Fruit fly (Drosophila melanogaster) whole organism, embryonic: Measurements from ENCODE around the gene CG5071.

ENCODE experiments used
- Ada2b ChIP-seq: fragments of 200-800 bp; sonication (Bioruptor generic); IDR thresholded peaks from 2 replicates; pipeline ENCODE4 v1.3.6; 2022; ENCODE audit warnings: missing biosample characterization, missing genetic modification characterization
- Blimp-1 ChIP-seq: fragments of 200-800 bp; sonication (Bioruptor generic); optimal IDR thresholded peaks from 3 replicates; lab custom pipeline; 2018; ENCODE audit warnings: missing biosample characterization, missing genetic modification characterization, mild to moderate bottlenecking, moderate library complexity, missing genetic modification reagents
- Bteb2 ChIP-seq: fragments of 200-800 bp; sonication (Bioruptor generic); optimal IDR thresholded peaks from 2 replicates; lab custom pipeline; 2016; ENCODE audit warnings: missing biosample characterization, missing genetic modification characterization
- CG10267 ChIP-seq: fragments of 200-800 bp; sonication (Bioruptor generic); optimal IDR thresholded peaks from 2 replicates; lab custom pipeline; 2018; ENCODE audit warnings: missing biosample characterization, mild to moderate bottlenecking, missing genetic modification characterization, moderate library complexity
- CG10321 ChIP-seq: fragments of 200-800 bp; sonication (Bioruptor generic); IDR thresholded peaks from 2 replicates; pipeline ENCODE4 v1.3.6; 2022; ENCODE audit warnings: missing biosample characterization, missing genetic modification characterization
- CG12104 ChIP-seq: fragments of 200-800 bp; sonication (Bioruptor generic); optimal IDR thresholded peaks from 3 replicates; lab custom pipeline; 2016; ENCODE audit warnings: missing biosample characterization, missing genetic modification characterization
- CG1233 ChIP-seq: fragments of 200-800 bp; sonication (Bioruptor generic); optimal IDR thresholded peaks from 4 replicates; lab custom pipeline; 2018; ENCODE audit warnings: missing biosample characterization, mild to moderate bottlenecking, missing genetic modification characterization
- CG13424 ChIP-seq: fragments of 200-800 bp; sonication (Bioruptor generic); optimal IDR thresholded peaks from 2 replicates; lab custom pipeline; 2019; ENCODE audit warnings: missing biosample characterization, mild to moderate bottlenecking, missing genetic modification characterization, moderate library complexity
- CG13775 ChIP-seq: fragments of 200-800 bp; sonication (Bioruptor generic); optimal IDR thresholded peaks from 3 replicates; lab custom pipeline; 2017; ENCODE audit warnings: missing biosample characterization, mild to moderate bottlenecking, missing genetic modification characterization
- CG14710 ChIP-seq: fragments of 200-800 bp; sonication (Bioruptor generic); optimal IDR thresholded peaks from 3 replicates; lab custom pipeline; 2019; ENCODE audit warnings: missing biosample characterization, mild to moderate bottlenecking, missing genetic modification characterization, moderate library complexity
- CG15011 ChIP-seq: fragments of 200-800 bp; sonication (Bioruptor generic); optimal IDR thresholded peaks from 3 replicates; lab custom pipeline; 2018; ENCODE audit warnings: missing biosample characterization, mild to moderate bottlenecking, missing genetic modification characterization
- CG1529 ChIP-seq: fragments of 200-800 bp; sonication (Bioruptor generic); optimal IDR thresholded peaks from 3 replicates; lab custom pipeline; 2018; ENCODE audit warnings: missing biosample characterization, missing genetic modification characterization
- CG17612 ChIP-seq: fragments of 200-800 bp; sonication (Bioruptor generic); IDR thresholded peaks from 2 replicates; pipeline ENCODE4 v1.3.6; 2022; ENCODE audit warnings: missing biosample characterization, missing genetic modification characterization
- CG18262 ChIP-seq: fragments of 200-800 bp; optimal IDR thresholded peaks from 3 replicates; lab custom pipeline; 2019; ENCODE audit warnings: missing biosample characterization, mild to moderate bottlenecking, missing genetic modification characterization, moderate library complexity
- CG2116 ChIP-seq: fragments of 200-800 bp; sonication (Bioruptor generic); optimal IDR thresholded peaks from 3 replicates; lab custom pipeline; 2018; ENCODE audit warnings: missing biosample characterization, mild to moderate bottlenecking, missing genetic modification characterization
- CG31224 ChIP-seq: fragments of 200-800 bp; sonication (Bioruptor generic); IDR thresholded peaks from 2 replicates; pipeline ENCODE4 v1.3.6; 2022; ENCODE audit warnings: missing biosample characterization, missing genetic modification characterization
- CG3847 ChIP-seq: fragments of 200-800 bp; sonication (Bioruptor generic); IDR thresholded peaks from 2 replicates; pipeline ENCODE4 v1.3.6; 2022; ENCODE audit warnings: missing biosample characterization, missing genetic modification characterization
- CG4404 ChIP-seq: fragments of 200-800 bp; sonication (Bioruptor generic); IDR thresholded peaks from 2 replicates; pipeline ENCODE4 v1.3.6; 2022; ENCODE audit warnings: missing biosample characterization, missing genetic modification characterization
- CG4854 ChIP-seq: fragments of 200-800 bp; sonication (Bioruptor generic); optimal IDR thresholded peaks from 2 replicates; lab custom pipeline; 2016; ENCODE audit warnings: missing biosample characterization, missing genetic modification characterization, inconsistent platforms
- CG6254 ChIP-seq: fragments of 200-800 bp; sonication (Bioruptor generic); optimal IDR thresholded peaks from 3 replicates; lab custom pipeline; 2017; ENCODE audit warnings: mild to moderate bottlenecking, missing biosample characterization, missing genetic modification reagents, missing genetic modification characterization
- CG7372 ChIP-seq: fragments of 200-800 bp; sonication (Bioruptor generic); IDR thresholded peaks from 2 replicates; pipeline ENCODE4 v1.3.6; 2022; ENCODE audit warnings: missing biosample characterization, missing genetic modification characterization
- CG8290 ChIP-seq, 3 experiments: fragments of 200-800 bp; sonication (Bioruptor generic); optimal IDR thresholded peaks; 2 replicates each; lab custom pipeline; 2016 to 2019; ENCODE audit warnings: missing biosample characterization in 3 of 3, missing genetic modification characterization in 3 of 3, mild to moderate bottlenecking in 2 of 3, moderate library complexity in 1 of 3
- CG8359 ChIP-seq: fragments of 200-800 bp; sonication (Bioruptor generic); optimal IDR thresholded peaks from 2 replicates; lab custom pipeline; 2017; ENCODE audit warnings: missing biosample characterization, mild to moderate bottlenecking, missing genetic modification characterization, borderline replicate concordance
- CG8478 ChIP-seq: fragments of >200 bp; optimal IDR thresholded peaks from 2 replicates; lab custom pipeline; 2018
- E2f1 ChIP-seq: fragments of 200-800 bp; sonication (Bioruptor generic); IDR thresholded peaks from 2 replicates; pipeline ENCODE4 v1.3.6; 2022; ENCODE audit warnings: missing biosample characterization, missing genetic modification characterization
- Gug ChIP-seq: fragments of 200-800 bp; sonication (Bioruptor generic); IDR thresholded peaks from 4 replicates; pipeline ENCODE4 v1.3.6; 2022; ENCODE audit warnings: missing biosample characterization, missing genetic modification characterization
- Hsf ChIP-seq: fragments of 200-800 bp; sonication (Bioruptor generic); optimal IDR thresholded peaks from 3 replicates; lab custom pipeline; 2016; ENCODE audit warnings: missing biosample characterization, missing genetic modification characterization
- MTF-1 ChIP-seq: fragments of 200-800 bp; sonication (Bioruptor generic); optimal IDR thresholded peaks from 2 replicates; lab custom pipeline; 2018; ENCODE audit warnings: missing biosample characterization, mild to moderate bottlenecking, missing genetic modification characterization, borderline replicate concordance
- NfI ChIP-seq: fragments of 200-800 bp; sonication (Bioruptor generic); optimal IDR thresholded peaks from 3 replicates; lab custom pipeline; 2018; ENCODE audit warnings: missing biosample characterization, mild to moderate bottlenecking, missing genetic modification characterization, moderate library complexity
- Rfx ChIP-seq: fragments of 200-800 bp; sonication (Bioruptor generic); IDR thresholded peaks from 2 replicates; pipeline ENCODE4 v1.3.6; 2022; ENCODE audit warnings: missing biosample characterization, missing genetic modification characterization
- Scr ChIP-seq: fragments of 200-800 bp; sonication (Bioruptor generic); IDR thresholded peaks from 2 replicates; pipeline ENCODE4 v1.3.6; 2022; ENCODE audit warnings: missing biosample characterization, missing genetic modification characterization; ENCODE audit not compliant: partially characterized antibody
- Side ChIP-seq: fragments of 200-800 bp; sonication (Bioruptor generic); optimal IDR thresholded peaks from 2 replicates; lab custom pipeline; 2016; ENCODE audit warnings: missing biosample characterization, missing genetic modification characterization
- Ssrp ChIP-seq: fragments of 200-800 bp; sonication (Bioruptor generic); optimal IDR thresholded peaks from 2 replicates; lab custom pipeline; 2018; ENCODE audit warnings: missing biosample characterization, mild to moderate bottlenecking, missing genetic modification characterization, moderate library complexity
- Vsx1 ChIP-seq: fragments of 200-800 bp; sonication (Bioruptor generic); optimal IDR thresholded peaks from 2 replicates; lab custom pipeline; 2017; ENCODE audit warnings: missing biosample characterization, mild to moderate bottlenecking, missing genetic modification characterization, missing genetic modification reagents
- ab ChIP-seq: fragments of 200-800 bp; sonication (Bioruptor generic); optimal IDR thresholded peaks from 2 replicates; lab custom pipeline; 2016; ENCODE audit warnings: missing biosample characterization, missing genetic modification characterization
- chinmo ChIP-seq: fragments of 200-800 bp; sonication (Bioruptor generic); IDR thresholded peaks from 4 replicates; pipeline ENCODE4 v1.3.6; 2022; ENCODE audit warnings: missing biosample characterization, missing genetic modification characterization; ENCODE audit not compliant: partially characterized antibody
- chn ChIP-seq: fragments of 200-800 bp; sonication (Bioruptor generic); optimal IDR thresholded peaks from 2 replicates; lab custom pipeline; 2016; ENCODE audit warnings: missing biosample characterization, missing genetic modification characterization
- dysf ChIP-seq: fragments of 200-800 bp; sonication (Bioruptor generic); IDR thresholded peaks from 3 replicates; pipeline ENCODE4 v1.3.6; 2022; ENCODE audit warnings: missing biosample characterization, missing genetic modification characterization
- ewg ChIP-seq: fragments of 200-800 bp; sonication (Bioruptor generic); optimal IDR thresholded peaks from 3 replicates; lab custom pipeline; 2017; ENCODE audit warnings: mild to moderate bottlenecking, missing biosample characterization, missing genetic modification reagents, missing genetic modification characterization
- fd64A ChIP-seq: fragments of 200-800 bp; sonication (Bioruptor generic); optimal IDR thresholded peaks from 3 replicates; lab custom pipeline; 2018; ENCODE audit warnings: missing biosample characterization, mild to moderate bottlenecking, missing genetic modification characterization
- ind ChIP-seq: fragments of 200-800 bp; sonication (Bioruptor generic); optimal IDR thresholded peaks from 3 replicates; lab custom pipeline; 2016; ENCODE audit warnings: missing biosample characterization, missing genetic modification characterization
- lab ChIP-seq: fragments of 200-800 bp; sonication (Bioruptor generic); optimal IDR thresholded peaks from 3 replicates; lab custom pipeline; 2017; ENCODE audit warnings: missing biosample characterization, missing genetic modification characterization, mild to moderate bottlenecking, moderate library complexity, missing genetic modification reagents
- onecut ChIP-seq: fragments of 200-800 bp; sonication (Bioruptor generic); IDR thresholded peaks from 2 replicates; pipeline ENCODE4 v1.3.6; 2022; ENCODE audit warnings: missing biosample characterization, missing genetic modification characterization
- p53 ChIP-seq: fragments of 200-800 bp; sonication (Bioruptor generic); optimal IDR thresholded peaks from 2 replicates; lab custom pipeline; 2016; ENCODE audit warnings: missing biosample characterization, missing genetic modification characterization
- prd ChIP-seq, 3 experiments: fragments of >200 bp in 2 of 3; fragments of 200-800 bp in 1 of 3; sonication (Bioruptor generic) in 1 of 3; optimal IDR thresholded peaks in 2 of 3; IDR thresholded peaks in 1 of 3; 2 replicates in 2 of 3; 3 replicates in 1 of 3; pipeline versions ENCODE4 v1.3.6 to Lab custom; 2017 to 2022; ENCODE audit warnings: missing biosample characterization in 1 of 3, missing genetic modification characterization in 1 of 3
- sr ChIP-seq: fragments of 200-800 bp; sonication (Bioruptor generic); IDR thresholded peaks from 3 replicates; pipeline ENCODE4 v1.3.6; 2022; ENCODE audit warnings: missing biosample characterization, missing genetic modification characterization
- trem ChIP-seq: fragments of 200-800 bp; optimal IDR thresholded peaks from 3 replicates; lab custom pipeline; 2019; ENCODE audit warnings: missing biosample characterization, mild to moderate bottlenecking, missing genetic modification characterization, moderate library complexity
- ttk ChIP-seq: fragments of 200-800 bp; sonication (Bioruptor generic); IDR thresholded peaks from 2 replicates; pipeline ENCODE4 v2.1.2; 2022; ENCODE audit warnings: missing biosample characterization, missing genetic modification characterization
- unc-4 ChIP-seq: fragments of 200-800 bp; sonication (Bioruptor generic); IDR thresholded peaks from 2 replicates; pipeline ENCODE4 v1.3.6; 2022; ENCODE audit warnings: missing biosample characterization, missing genetic modification characterization; ENCODE audit not compliant: partially characterized antibody

Gene CG5071

dm6 chr3R:25652066-25652720, 34.0 kb downstream of the CG5071 start (continued):
- no peak for TF ChIP-seq CG2116 (GFP tag; lab: Kevin White, UChicago)
- no peak for TF ChIP-seq ab (GFP tag; lab: Kevin White, UChicago)
- no peak for TF ChIP-seq onecut (GFP tag; lab: Robert Waterston, UW)
- no peak for TF ChIP-seq CG1233 (GFP tag; lab: Kevin White, UChicago)
- no peak for TF ChIP-seq CG13775 (GFP tag; lab: Kevin White, UChicago)
- peak; percentile 22; the same call in 1 of the 2 replicates for TF ChIP-seq Rfx (GFP tag; lab: Robert Waterston, UW)
- TF ChIP-seq Blimp-1 (GFP tag; lab: Kevin White, UChicago) = no peak
- no peak for TF ChIP-seq Bteb2
- TF ChIP-seq ttk = no peak
- peak; percentile 58 for TF ChIP-seq Vsx1 (GFP tag; lab: Kevin White, UChicago)
- no peak for TF ChIP-seq CG8359 (GFP tag; lab: Kevin White, UChicago)
- no peak for TF ChIP-seq CG6254
- no peak for TF ChIP-seq ewg (GFP tag; lab: Kevin White, UChicago)
- no peak for TF ChIP-seq ind (GFP tag; lab: Kevin White, UChicago)
- TF ChIP-seq CG10267 (tag; lab: Kevin White, UChicago) = no peak
- TF ChIP-seq p53 (GFP tag; lab: Kevin White, UChicago) = no peak
- no peak for TF ChIP-seq CG1529 (GFP tag; lab: Kevin White, UChicago)
- TF ChIP-seq chinmo (GFP tag; lab: Robert Waterston, UW) = peak; percentile 82; the same call in 3 of the 4 replicates
- no peak for TF ChIP-seq CG17612 (GFP tag; lab: Robert Waterston, UW)
- no peak for TF ChIP-seq trem (tag; lab: Kevin White, UChicago)
- no peak for TF ChIP-seq fd64A (GFP tag; lab: Kevin White, UChicago)
- TF ChIP-seq NfI (GFP tag; lab: Kevin White, UChicago) = peak; percentile 6
- TF ChIP-seq CG7372 (GFP tag; lab: Robert Waterston, UW) = no peak
- no peak for TF ChIP-seq sr (GFP tag; lab: Robert Waterston, UW)
- no peak for TF ChIP-seq Side
- no peak for TF ChIP-seq MTF-1 (GFP tag; lab: Kevin White, UChicago)
- TF ChIP-seq CG13424 (tag; lab: Kevin White, UChicago) = no peak
- no peak for TF ChIP-seq Hsf (GFP tag; lab: Kevin White, UChicago)
- TF ChIP-seq dysf (GFP tag; lab: Robert Waterston, UW) = 0 out of 3 replicates have a peak, but pooled peaks have one; percentile 7
- no peak for TF ChIP-seq Ada2b (GFP tag; lab: Robert Waterston, UW)
- TF ChIP-seq CG3847 (GFP tag; lab: Robert Waterston, UW) = no peak
- TF ChIP-seq E2f1 = no peak
- no peak for TF ChIP-seq CG15011 (GFP tag; lab: Kevin White, UChicago)
- no peak for TF ChIP-seq unc-4
- TF ChIP-seq CG10321 (GFP tag; lab: Robert Waterston, UW) = no peak
- TF ChIP-seq prd (optimal IDR thresholded peaks at IDR 0.05; lab: Kevin White, UChicago) = no peak
- no peak for TF ChIP-seq prd (GFP tag; IDR thresholded peaks at IDR 0.05; lab: Robert Waterston, UW)
- TF ChIP-seq chn (GFP tag; lab: Kevin White, UChicago) = no peak
- TF ChIP-seq CG18262 (tag; lab: Kevin White, UChicago) = no peak
- TF ChIP-seq Ssrp (tag; lab: Kevin White, UChicago) = no peak
- TF ChIP-seq Gug = no peak
- TF ChIP-seq Scr (GFP tag; lab: Robert Waterston, UW) = no peak
- TF ChIP-seq CG12104 (GFP tag; lab: Kevin White, UChicago) = no peak
- no peak for TF ChIP-seq CG14710
- TF ChIP-seq CG4854 (GFP tag; lab: Kevin White, UChicago) = no peak
- TF ChIP-seq CG4404 (GFP tag; lab: Robert Waterston, UW) = no peak
- TF ChIP-seq CG8290 (GFP tag; optimal IDR thresholded peaks at IDR 0.05; lab: Kevin White, UChicago) = no peak
- TF ChIP-seq CG8290 (tag; optimal IDR thresholded peaks at IDR 0.05; lab: Kevin White, UChicago) = peak in 1 of 2 experiments; percentile 60
- TF ChIP-seq lab (GFP tag; lab: Kevin White, UChicago) = no peak
- TF ChIP-seq CG8478 = no peak
- TF ChIP-seq CG31224 (GFP tag; lab: Robert Waterston, UW) = no peak
